Worm (Caenorhabditis elegans) whole organism, L3 larva: Measurements from ENCODE around the gene T20D4.3.

ENCODE experiments used
- R02D3.7 ChIP-seq: fragments of 150-350 bp; optimal IDR thresholded peaks from 2 replicates; lab custom pipeline; 2014; ENCODE audit warnings: missing biosample characterization, missing genetic modification characterization
- ama-1 ChIP-seq: fragments of 150-350 bp; optimal IDR thresholded peaks from 2 replicates; lab custom pipeline; 2018
- ceh-82 ChIP-seq: fragments of 150-350 bp; optimal IDR thresholded peaks from 2 replicates; lab custom pipeline; 2014; ENCODE audit warnings: missing biosample characterization, missing genetic modification characterization
- egl-27 ChIP-seq: sonication (generic microtip); optimal IDR thresholded peaks from 4 replicates; lab custom pipeline; 2017; ENCODE audit warnings: missing biosample characterization, missing genetic modification reagents, missing genetic modification characterization
- elt-1 ChIP-seq: fragments of 150-350 bp; optimal IDR thresholded peaks from 2 replicates; lab custom pipeline; 2014; ENCODE audit warnings: missing biosample characterization, missing genetic modification characterization
- fkh-2 ChIP-seq: fragments of 150-350 bp; optimal IDR thresholded peaks from 2 replicates; lab custom pipeline; 2014; ENCODE audit warnings: missing biosample characterization, missing genetic modification reagents, missing genetic modification characterization
- fos-1 ChIP-seq: fragments of 150-350 bp; optimal IDR thresholded peaks from 2 replicates; lab custom pipeline; 2014; ENCODE audit warnings: missing biosample characterization, missing genetic modification characterization
- lin-15B ChIP-seq: fragments of 150-350 bp; optimal IDR thresholded peaks from 2 replicates; lab custom pipeline; 2014; ENCODE audit warnings: missing biosample characterization, missing genetic modification characterization
- nhr-12 ChIP-seq: fragments of 150-350 bp; optimal IDR thresholded peaks from 2 replicates; lab custom pipeline; 2014; ENCODE audit warnings: missing biosample characterization, missing genetic modification characterization
- nhr-25 ChIP-seq: sonication (generic microtip); optimal IDR thresholded peaks from 2 replicates; lab custom pipeline; 2017; ENCODE audit warnings: missing biosample characterization, missing genetic modification characterization
- nhr-76 ChIP-seq: fragments of 150-350 bp; sonication (generic microtip); optimal IDR thresholded peaks from 5 replicates; lab custom pipeline; 2014; ENCODE audit warnings: missing biosample characterization, missing genetic modification characterization
- snpc-4 ChIP-seq: fragments of 150-350 bp; optimal IDR thresholded peaks from 2 replicates; lab custom pipeline; 2014; ENCODE audit warnings: missing biosample characterization, missing genetic modification characterization
- unc-39 ChIP-seq: sonication (generic microtip); optimal IDR thresholded peaks from 4 replicates; lab custom pipeline; 2017; ENCODE audit warnings: missing biosample characterization, missing genetic modification characterization
- unc-62 ChIP-seq: fragments of 150-350 bp; sonication (generic microtip); optimal IDR thresholded peaks from 4 replicates; lab custom pipeline; 2014; ENCODE audit warnings: missing biosample characterization, missing genetic modification reagents, missing genetic modification characterization

DNA sequence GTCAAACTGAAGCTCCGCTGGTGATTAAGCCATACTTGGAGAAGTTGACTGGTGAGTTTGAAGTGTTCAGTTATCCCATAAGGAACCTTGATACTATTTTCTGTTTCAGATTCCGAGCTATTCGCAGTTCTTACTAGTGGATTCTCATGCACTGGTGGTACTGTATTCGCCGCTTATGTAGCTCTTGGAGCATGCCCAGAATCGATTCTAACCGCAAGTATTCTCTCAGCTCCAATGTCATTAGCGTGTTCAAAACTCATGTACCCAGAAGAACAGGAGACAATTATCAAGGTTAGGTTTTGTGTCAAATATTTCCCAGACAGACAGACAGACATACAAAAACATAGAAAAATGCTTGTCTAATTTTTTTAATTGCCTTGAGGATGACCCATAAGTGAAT, 46.9 kb downstream of the T20D4.3 start:
- TF ChIP-seq unc-62 (GFP tag; lab: Kevin White, UChicago) (no peak), snpc-4 (tag; lab: Kevin White, UChicago) (no peak), fos-1 (tag; lab: Kevin White, UChicago) (no peak), ceh-82 (tag; lab: Kevin White, UChicago) (no peak), egl-27 (no peak), nhr-25 (tag; lab: Kevin White, UChicago) (no peak), ama-1 (lab: Kevin White, UChicago) (no peak), elt-1 (tag; lab: Kevin White, UChicago) (no peak), fkh-2 (tag; lab: Kevin White, UChicago) (no peak), nhr-76 (tag; lab: Kevin White, UChicago) (no peak), lin-15B (no peak), R02D3.7 (no peak), nhr-12 (tag; lab: Kevin White, UChicago) (no peak), unc-39 (tag; lab: Kevin White, UChicago) (no peak)
